Worm (Caenorhabditis elegans): ENCODE data around the gene Y41D4B.1.

ce11 chrIV:1623712-1624111 is 48.8 kb upstream of the Y41D4B.1 start, which contains the start of gene nhr-87:
- no peak for TF ChIP-seq hnd-1 (tag; optimal IDR thresholded peaks at IDR 0.05)
- TF ChIP-seq F13C5.2 (tag; optimal IDR thresholded peaks at IDR 0.05), result no peak
- no peak for TF ChIP-seq B0310.2 (tag; optimal IDR thresholded peaks at IDR 0.05)
- TF ChIP-seq aly-1 (tag; optimal IDR thresholded peaks at IDR 0.05), result no peak
- TF ChIP-seq pes-1 (GFP tag; IDR thresholded peaks at IDR 0.05), result no peak
- no peak for TF ChIP-seq hmg-4 (GFP tag; optimal IDR thresholded peaks at IDR 0.05)
- no peak for TF ChIP-seq ama-1 (optimal IDR thresholded peaks at IDR 0.05)
- TF ChIP-seq sea-1 (GFP tag; conservative IDR thresholded peaks at IDR 0.05), result no peak
- TF ChIP-seq ceh-36 (tag; optimal IDR thresholded peaks at IDR 0.05), result no peak
